Worm (Caenorhabditis elegans): ENCODE results near the gene sri-47.

- no peak for TF ChIP-seq ztf-4 (tag; optimal IDR thresholded peaks at IDR 0.05)
- TF ChIP-seq dpl-1 (GFP tag; optimal IDR thresholded peaks at IDR 0.05): no peak
- no peak for TF ChIP-seq fos-1 (tag; optimal IDR thresholded peaks at IDR 0.05)
- no peak for TF ChIP-seq nhr-11 (tag; optimal IDR thresholded peaks at IDR 0.05)
- no peak for TF ChIP-seq nhr-77 (tag; optimal IDR thresholded peaks at IDR 0.05)
- TF ChIP-seq fkh-10 (GFP tag; optimal IDR thresholded peaks at IDR 0.05): peak; percentile 33
- TF ChIP-seq lsy-2 (tag; optimal IDR thresholded peaks at IDR 0.05): no peak
- TF ChIP-seq nhr-19 (GFP tag; conservative IDR thresholded peaks at IDR 0.05): no peak
- TF ChIP-seq mdl-1 (tag; optimal IDR thresholded peaks at IDR 0.05): no peak
- TF ChIP-seq mef-2 (tag; optimal IDR thresholded peaks at IDR 0.05): no peak
- no peak for TF ChIP-seq lin-35 (GFP tag; optimal IDR thresholded peaks at IDR 0.05)
- no peak for TF ChIP-seq nhr-28 (tag; optimal IDR thresholded peaks at IDR 0.05)
- no peak for TF ChIP-seq ama-1 (optimal IDR thresholded peaks at IDR 0.05)
Observed at ce11 chrII:2695079-2695478, 38.4 kb downstream of the sri-47 start.
